Worm (Caenorhabditis elegans) whole organism, L2 larva: ENCODE data around the gene ttr-35.

Source experiments
- ZK546.5 ChIP-seq: sonication (generic microtip); optimal IDR thresholded peaks from 2 replicates; lab custom pipeline; 2017; ENCODE audit warnings: missing biosample characterization, missing genetic modification characterization
- aly-2 ChIP-seq: fragments of 150-350 bp; optimal IDR thresholded peaks from 2 replicates; lab custom pipeline; 2014; ENCODE audit warnings: missing biosample characterization, missing genetic modification characterization
- ama-1 ChIP-seq: fragments of 150-350 bp; optimal IDR thresholded peaks from 2 replicates; lab custom pipeline; 2018; ENCODE audit warnings: inconsistent platforms
- lin-39 ChIP-seq: fragments of 150-350 bp; optimal IDR thresholded peaks from 2 replicates; lab custom pipeline; 2014; ENCODE audit warnings: missing biosample characterization, missing genetic modification reagents, missing genetic modification characterization
- mab-5 ChIP-seq: fragments of 150-350 bp; optimal IDR thresholded peaks from 2 replicates; lab custom pipeline; 2014; ENCODE audit warnings: missing biosample characterization, missing genetic modification characterization
- nhr-10 ChIP-seq: sonication (generic microtip); optimal IDR thresholded peaks from 2 replicates; lab custom pipeline; 2017; ENCODE audit warnings: missing biosample characterization, missing genetic modification characterization
- nhr-25 ChIP-seq: fragments of 150-350 bp; sonication (generic microtip); optimal IDR thresholded peaks from 3 replicates; lab custom pipeline; 2014; ENCODE audit warnings: missing biosample characterization, missing genetic modification characterization
- skn-1 ChIP-seq: sonication (generic microtip); optimal IDR thresholded peaks from 2 replicates; lab custom pipeline; 2017; ENCODE audit warnings: missing biosample characterization, missing genetic modification characterization
- snpc-4 ChIP-seq: fragments of 150-350 bp; optimal IDR thresholded peaks from 2 replicates; lab custom pipeline; 2014; ENCODE audit warnings: missing biosample characterization, missing genetic modification characterization
- unc-62 ChIP-seq: fragments of 150-350 bp; optimal IDR thresholded peaks from 2 replicates; lab custom pipeline; 2014; ENCODE audit warnings: missing biosample characterization, missing genetic modification reagents, missing genetic modification characterization
- ztf-1 ChIP-seq: fragments of 200-800 bp; sonication (Bioruptor generic); conservative IDR thresholded peaks from 2 replicates; pipeline ENCODE4 v1.3.6; 2022; ENCODE audit warnings: missing genetic modification characterization, missing compliant biosample characterization
- ztf-4 ChIP-seq: fragments of 150-350 bp; optimal IDR thresholded peaks from 2 replicates; lab custom pipeline; 2014; ENCODE audit warnings: missing biosample characterization, missing genetic modification characterization

DNA sequence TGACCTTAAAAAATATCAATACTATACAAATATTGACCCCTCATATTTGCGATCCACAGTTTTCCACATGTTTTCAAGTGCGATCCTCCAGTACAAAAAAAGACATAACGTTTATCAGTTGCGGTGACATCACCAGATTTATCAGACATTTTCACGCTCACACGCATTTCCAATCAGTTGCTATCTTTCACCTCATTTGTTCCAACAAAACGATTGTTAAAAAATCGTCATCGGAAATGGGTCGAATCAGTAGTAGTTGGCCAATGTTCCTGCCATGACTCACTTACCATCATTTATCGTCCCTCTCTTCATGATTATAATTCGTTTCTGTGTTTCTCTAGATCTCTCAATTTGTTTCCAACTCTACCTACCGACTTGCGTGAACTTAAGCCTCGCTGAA is 39.6 kb downstream of the ttr-35 start:
- no peak for TF ChIP-seq ama-1
- no peak for TF ChIP-seq lin-39 (tag; lab: Kevin White, UChicago)
- no peak for TF ChIP-seq ztf-4 (tag; lab: Kevin White, UChicago)
- no peak for TF ChIP-seq nhr-25 (tag; lab: Kevin White, UChicago)
- TF ChIP-seq mab-5 (tag; lab: Kevin White, UChicago), result no peak
- TF ChIP-seq skn-1 (tag; lab: Kevin White, UChicago), result no peak
- no peak for TF ChIP-seq unc-62 (GFP tag; lab: Kevin White, UChicago)
- TF ChIP-seq aly-2 (tag; lab: Kevin White, UChicago), result no peak
- no peak for TF ChIP-seq snpc-4 (tag; lab: Kevin White, UChicago)
- TF ChIP-seq ZK546.5 (tag; lab: Kevin White, UChicago), result no peak
- TF ChIP-seq ztf-1 (GFP tag; lab: Robert Waterston, UW), result no peak
- no peak for TF ChIP-seq nhr-10 (tag; lab: Kevin White, UChicago)
